Worm (Caenorhabditis elegans) whole organism, late embryonic: ENCODE measurements around the gene srj-5.

Source experiments
- K09A11.1 ChIP-seq: sonication (generic microtip); optimal IDR thresholded peaks from 2 replicates; lab custom pipeline; 2017; ENCODE audit warnings: antibody characterized with exemption, mild to moderate bottlenecking, missing genetic modification characterization, missing compliant biosample characterization; ENCODE audit not compliant: insufficient read depth
- ceh-9 ChIP-seq: sonication (generic microtip); optimal IDR thresholded peaks from 2 replicates; lab custom pipeline; 2016; ENCODE audit warnings: mild to moderate bottlenecking, missing genetic modification characterization, inconsistent platforms, missing compliant biosample characterization
- fkh-10 ChIP-seq: fragments of 150-350 bp; optimal IDR thresholded peaks from 2 replicates; lab custom pipeline; 2014; ENCODE audit warnings: missing biosample characterization, missing genetic modification reagents, missing genetic modification characterization
- gmeb-2 ChIP-seq: sonication (generic microtip); optimal IDR thresholded peaks from 2 replicates; lab custom pipeline; 2016; ENCODE audit warnings: missing genetic modification characterization, inconsistent platforms, missing compliant biosample characterization
- hlh-15 ChIP-seq: sonication (generic microtip); optimal IDR thresholded peaks from 2 replicates; lab custom pipeline; 2016; ENCODE audit warnings: missing genetic modification characterization, missing compliant biosample characterization
- mec-3 ChIP-seq: sonication (generic microtip); optimal IDR thresholded peaks from 2 replicates; lab custom pipeline; 2016; ENCODE audit warnings: borderline replicate concordance, missing genetic modification characterization, missing compliant biosample characterization
- ttx-3 ChIP-seq: sonication (generic microtip); optimal IDR thresholded peaks from 2 replicates; lab custom pipeline; 2016; ENCODE audit warnings: missing genetic modification reagents, missing genetic modification characterization, missing compliant biosample characterization
- unc-42 ChIP-seq: sonication (generic microtip); optimal IDR thresholded peaks from 2 replicates; lab custom pipeline; 2016; ENCODE audit warnings: missing genotype, missing genetic modification characterization, missing compliant biosample characterization
- unc-55 ChIP-seq: sonication (generic microtip); optimal IDR thresholded peaks from 2 replicates; lab custom pipeline; 2017; ENCODE audit warnings: missing biosample characterization, missing genetic modification reagents, missing genetic modification characterization
- ztf-16 ChIP-seq: sonication (generic microtip); optimal IDR thresholded peaks from 2 replicates; lab custom pipeline; 2017; ENCODE audit warnings: missing genetic modification characterization, missing compliant biosample characterization

DNA sequence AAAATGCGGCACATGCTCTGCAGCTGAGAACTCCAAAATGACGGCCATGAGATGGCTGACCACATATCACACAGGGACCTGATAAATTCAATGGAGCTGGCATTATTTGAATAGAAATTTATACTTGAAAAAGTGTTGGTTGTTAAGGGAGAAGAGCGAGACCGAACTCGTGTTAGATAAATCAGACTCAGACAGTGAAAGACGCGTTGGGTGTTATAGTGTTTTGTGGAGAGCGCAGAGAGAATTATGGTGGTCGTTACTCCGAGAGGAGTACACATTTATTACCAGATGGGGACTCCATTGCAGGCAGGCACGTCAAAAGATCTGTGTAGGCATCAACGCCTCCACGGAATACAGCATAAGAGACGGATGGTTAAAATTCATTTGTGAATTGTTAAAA is 10.1 kb downstream of the srj-5 start, which contains the start of gene nhr-190:
- TF ChIP-seq ceh-9 (no peak), ztf-16 (tag; lab: Kevin White, UChicago) (no peak), ttx-3 (tag; lab: Kevin White, UChicago) (no peak), unc-55 (no peak), K09A11.1 (tag; lab: Kevin White, UChicago) (no peak), unc-42 (tag; lab: Kevin White, UChicago) (no peak), hlh-15 (no peak), gmeb-2 (tag; lab: Kevin White, UChicago) (no peak), mec-3 (tag; lab: Kevin White, UChicago) (no peak), fkh-10 (GFP tag; lab: Kevin White, UChicago) (no peak)
